Worm (Caenorhabditis elegans) whole organism, early embryonic: ENCODE data around the gene ceh-82.

Experiments used
- aly-1 ChIP-seq: sonication (generic microtip); optimal IDR thresholded peaks from 2 replicates; lab custom pipeline; 2016; ENCODE audit warnings: missing genetic modification characterization, missing compliant biosample characterization
- ama-1 ChIP-seq: fragments of 150-350 bp; optimal IDR thresholded peaks from 2 replicates; lab custom pipeline; 2014
- ceh-13 ChIP-seq: fragments of 200-800 bp; sonication (Bioruptor generic); optimal IDR thresholded peaks from 2 replicates; lab custom pipeline; 2018; ENCODE audit warnings: mild to moderate bottlenecking, missing genetic modification characterization, missing compliant biosample characterization
- flt-1 ChIP-seq: fragments of 200-800 bp; sonication (Bioruptor generic); IDR thresholded peaks from 2 replicates; pipeline ENCODE4 v1.3.6; 2022; ENCODE audit warnings: missing genetic modification characterization, missing compliant biosample characterization
- hmbx-1 ChIP-seq: sonication (generic microtip); optimal IDR thresholded peaks from 2 replicates; lab custom pipeline; 2016; ENCODE audit warnings: mild to moderate bottlenecking, missing genetic modification characterization, missing compliant biosample characterization
- hmg-4 ChIP-seq: fragments of 200-800 bp; sonication (Bioruptor generic); optimal IDR thresholded peaks from 2 replicates; lab custom pipeline; 2018; ENCODE audit warnings: mild to moderate bottlenecking, missing genetic modification characterization, missing compliant biosample characterization
- hnd-1 ChIP-seq: sonication (generic microtip); optimal IDR thresholded peaks from 2 replicates; lab custom pipeline; 2016; ENCODE audit warnings: missing genetic modification characterization, missing compliant biosample characterization
- tbx-11 ChIP-seq: fragments of 200-800 bp; sonication (Bioruptor generic); IDR thresholded peaks from 2 replicates; pipeline ENCODE4 v1.3.6; 2022; ENCODE audit warnings: missing genetic modification characterization, missing compliant biosample characterization
- tbx-37 ChIP-seq: fragments of 200-800 bp; sonication (Bioruptor generic); conservative IDR thresholded peaks from 2 replicates; pipeline ENCODE4 v1.3.6; 2022; ENCODE audit warnings: missing genetic modification reagents, missing genetic modification characterization, missing compliant biosample characterization

DNA sequence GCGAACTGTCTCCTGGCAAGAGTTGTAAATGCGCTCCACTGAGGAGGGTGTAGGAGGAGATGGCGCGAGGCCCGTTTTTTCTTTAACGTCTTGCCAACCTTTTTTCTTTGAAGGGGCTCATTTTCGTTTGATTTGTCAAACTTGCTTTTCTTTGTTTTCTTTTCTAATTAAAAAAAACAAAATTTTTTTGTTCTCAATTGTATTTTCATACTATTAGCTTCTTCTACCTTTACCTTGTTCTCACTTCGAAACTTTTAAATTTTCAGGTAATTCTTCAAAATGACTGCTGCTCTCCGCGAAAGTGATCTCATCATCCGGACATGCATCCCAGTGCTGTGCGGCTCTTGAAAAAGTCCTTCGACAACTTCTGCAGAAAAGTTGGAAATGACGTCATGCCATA, 22.1 kb upstream of the ceh-82 start, which contains the start of gene fbxa-184:
- TF ChIP-seq tbx-37 (GFP tag; lab: Robert Waterston, UW), result no peak
- no peak for TF ChIP-seq tbx-11 (GFP tag; lab: Robert Waterston, UW)
- TF ChIP-seq ama-1 (lab: Kevin White, UChicago), result no peak
- TF ChIP-seq ceh-13 (GFP tag; lab: Kevin White, UChicago), result no peak
- TF ChIP-seq hmbx-1 (tag; lab: Kevin White, UChicago), result no peak
- no peak for TF ChIP-seq aly-1 (tag; lab: Kevin White, UChicago)
- TF ChIP-seq hmg-4 (GFP tag; lab: Kevin White, UChicago), result no peak
- TF ChIP-seq hnd-1, result no peak
- no peak for TF ChIP-seq flt-1 (GFP tag; lab: Robert Waterston, UW)
